Worm (Caenorhabditis elegans): Measurements from ENCODE around the gene R08C7.5.

ce11 chrIV:4429901-4430300, at the start of gene R08C7.5, which contains the start of gene str-185:
- no peak for TF ChIP-seq ref-1 (GFP tag; conservative IDR thresholded peaks at IDR 0.05)
- TF ChIP-seq klf-2 (GFP tag; conservative IDR thresholded peaks at IDR 0.05): no peak
